Worm (Caenorhabditis elegans) whole organism, late embryonic: Measurements from ENCODE around the gene Y59A8B.8.
"Not testable (repeated sequence)": the region's sequence is repeated elsewhere in the genome, so short reads cannot be mapped to it uniquely, and the experiment has no call there.

ENCODE experiments used
- T23F11.4 ChIP-seq: fragments of 200-800 bp; sonication (Bioruptor generic); optimal IDR thresholded peaks from 2 replicates; lab custom pipeline; 2018; ENCODE audit warnings: mild to moderate bottlenecking, missing genetic modification characterization, missing compliant biosample characterization
- ama-1 ChIP-seq: fragments of 150-350 bp; optimal IDR thresholded peaks from 2 replicates; lab custom pipeline; 2014
- hlh-13 ChIP-seq: fragments of 200-800 bp; sonication (Bioruptor generic); optimal IDR thresholded peaks from 2 replicates; lab custom pipeline; 2018; ENCODE audit warnings: mild to moderate bottlenecking, missing genetic modification characterization, missing compliant biosample characterization
- hlh-8 ChIP-seq: sonication (generic microtip); optimal IDR thresholded peaks from 2 replicates; lab custom pipeline; 2016; ENCODE audit warnings: missing genotype, missing genetic modification characterization, missing compliant biosample characterization
- nhr-232 ChIP-seq: sonication (generic microtip); optimal IDR thresholded peaks from 2 replicates; lab custom pipeline; 2016; ENCODE audit warnings: missing genetic modification characterization, missing compliant biosample characterization
- pag-3 ChIP-seq: sonication (generic microtip); optimal IDR thresholded peaks from 2 replicates; lab custom pipeline; 2016; ENCODE audit warnings: missing compliant biosample characterization, missing genetic modification characterization, borderline replicate concordance
- pha-4 ChIP-seq: fragments of 150-350 bp; optimal IDR thresholded peaks from 2 replicates; lab custom pipeline; 2018; ENCODE audit warnings: missing biosample characterization, missing genetic modification reagents, missing genetic modification characterization
- pros-1 ChIP-seq: fragments of 150-350 bp; optimal IDR thresholded peaks from 2 replicates; lab custom pipeline; 2014; ENCODE audit warnings: missing biosample characterization, missing genetic modification reagents, missing genetic modification characterization

ce11 chrV:18055297-18056019 is 10.6 kb downstream of the Y59A8B.8 start, which contains the start of the genes Y59A8B.25 and ebp-3:
- TF ChIP-seq pros-1 (tag; lab: Kevin White, UChicago); ama-1; pha-4; T23F11.4; hlh-8; pag-3 (tag; lab: Kevin White, UChicago); hlh-13 (GFP tag; lab: Kevin White, UChicago); nhr-232 (tag; lab: Kevin White, UChicago): not testable (repeated sequence)
